Fruit fly (Drosophila melanogaster): ENCODE measurements around the gene Cpr11B.

- no peak for TF ChIP-seq CG6854 (GFP tag; optimal IDR thresholded peaks at IDR 0.05)
- TF ChIP-seq vri (GFP tag; optimal IDR thresholded peaks at IDR 0.05): no peak
- TF ChIP-seq Sox14 (GFP tag; optimal IDR thresholded peaks at IDR 0.05): no peak
- TF ChIP-seq CG8119 (GFP tag; IDR thresholded peaks at IDR 0.05): no peak
- no peak for TF ChIP-seq svp (GFP tag)
- no peak for TF ChIP-seq Lpt (GFP tag; optimal IDR thresholded peaks at IDR 0.05)
- no peak for TF ChIP-seq Eip93F (GFP tag; optimal IDR thresholded peaks at IDR 0.05)
- TF ChIP-seq CG8632 (GFP tag; optimal IDR thresholded peaks at IDR 0.05): no peak
- no peak for TF ChIP-seq CG1621 (tag; optimal IDR thresholded peaks at IDR 0.05)
- no peak for TF ChIP-seq Blimp-1 (GFP tag; optimal IDR thresholded peaks at IDR 0.05)
Observed at dm6 chrX:12582661-12582983, 29.7 kb downstream of the Cpr11B start.

Data from whole organism, prepupa.